Fruit fly (Drosophila melanogaster): ENCODE data around the gene Sk2.

Gene Sk2

DNA sequence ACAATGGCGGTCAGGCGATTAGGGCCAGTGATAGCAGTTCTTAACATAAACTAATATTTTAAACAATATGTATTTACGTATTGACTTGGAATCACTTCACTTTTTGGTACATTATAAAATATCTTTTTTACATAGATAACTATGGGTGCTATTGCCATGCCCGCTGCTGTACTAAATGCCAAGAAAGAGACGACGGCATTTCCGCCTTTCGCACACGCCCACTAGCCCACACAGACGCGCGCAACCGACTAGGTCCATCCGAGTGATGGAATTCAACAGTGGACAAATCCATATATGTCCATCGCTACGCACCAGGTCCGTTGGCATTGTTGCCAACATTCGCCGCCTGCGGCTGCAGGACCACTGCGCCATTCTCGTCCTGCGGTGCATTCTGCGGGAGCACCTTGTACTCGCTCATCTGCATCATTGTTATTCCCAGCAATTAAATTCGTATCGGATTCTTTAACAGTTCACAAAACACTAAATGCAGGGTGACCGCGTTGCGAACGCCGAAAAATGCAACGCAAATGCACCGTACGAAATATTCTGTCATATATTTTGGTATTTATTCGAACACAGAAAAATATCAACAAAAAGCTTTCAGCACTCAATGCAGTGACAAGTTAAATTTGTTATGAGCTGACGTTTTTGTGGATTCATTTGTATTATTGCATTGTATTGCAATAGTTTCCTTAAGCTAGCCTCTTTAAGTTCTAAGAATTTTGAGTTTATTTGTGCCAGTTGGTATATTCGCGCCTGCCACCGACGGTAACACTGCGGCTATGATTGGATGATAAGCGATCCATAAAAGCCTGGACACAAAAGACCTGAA is at the start of gene Sk2, which contains the start of gene scramb2:
Gene Sk2, plus strand, starts transcription at position 763 of the 832 bp plus-strand sequence.
Gene scramb2, minus strand, starts transcription at position 488 of the 832 bp plus-strand sequence.
- TF ChIP-seq kay (GFP tag; ENCODE audit: borderline replicate concordance) (no peak), toe (GFP tag; optimal IDR thresholded peaks at IDR 0.05) (peak; percentile 87), pad (GFP tag; optimal IDR thresholded peaks at IDR 0.05) (peak; percentile 83), CG7101 (tag; optimal IDR thresholded peaks at IDR 0.05) (peak; percentile 96), Mnt (GFP tag; optimal IDR thresholded peaks at IDR 0.05) (peak; percentile 73), ovo (GFP tag; optimal IDR thresholded peaks at IDR 0.05) (peak; percentile 42), CG12768 (GFP tag; optimal IDR thresholded peaks at IDR 0.05) (peak; percentile 98), Clk (GFP tag; optimal IDR thresholded peaks at IDR 0.05) (peak; percentile 92), CG7045 (GFP tag; optimal IDR thresholded peaks at IDR 0.05) (peak; percentile 97), CG1620 (GFP tag; optimal IDR thresholded peaks at IDR 0.05) (peak; percentile 84), bab1 (GFP tag; optimal IDR thresholded peaks at IDR 0.05) (peak; percentile 94), CG14711 (tag; optimal IDR thresholded peaks at IDR 0.05) (peak; percentile 91), cnc (optimal IDR thresholded peaks at IDR 0.05) (no peak), CG11617 (GFP tag; optimal IDR thresholded peaks at IDR 0.05) (peak; percentile 92), CG33017 (tag; optimal IDR thresholded peaks at IDR 0.05) (peak; percentile 97), CG5204 (GFP tag; optimal IDR thresholded peaks at IDR 0.05) (no peak), Hr96 (GFP tag; optimal IDR thresholded peaks at IDR 0.05) (peak; percentile 81), Crg-1 (GFP tag; optimal IDR thresholded peaks at IDR 0.05) (peak; percentile 75), cic (GFP tag; optimal IDR thresholded peaks at IDR 0.05) (peak; percentile 80), tj (GFP tag; optimal IDR thresholded peaks at IDR 0.05) (peak; percentile 78)

DNA sequence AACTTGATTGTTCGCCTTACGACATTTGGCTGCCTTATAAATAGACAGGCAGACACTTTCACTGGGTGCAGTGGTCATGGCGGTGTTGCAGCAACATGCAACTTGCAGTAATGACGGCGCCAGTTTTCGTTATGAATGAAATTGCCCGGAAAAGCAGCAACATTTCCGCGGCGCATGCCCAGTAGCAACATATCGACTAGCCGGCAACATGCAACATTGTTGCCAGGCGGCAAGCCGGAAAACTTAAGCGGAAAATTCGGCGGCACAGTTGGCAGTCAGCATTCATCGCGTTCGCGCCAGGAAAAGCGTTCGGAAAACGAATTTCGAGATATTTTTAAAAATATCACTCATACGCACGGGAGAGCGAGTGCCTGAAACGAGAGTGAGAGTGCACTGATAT is 45.4 kb upstream of the Sk2 start, which contains the start of gene FMRFaR:
Gene FMRFaR, plus strand, starts transcription at position 272 of the 400 bp plus-strand sequence.
- TF ChIP-seq pad (GFP tag; optimal IDR thresholded peaks at IDR 0.05) (no peak), cic (GFP tag; optimal IDR thresholded peaks at IDR 0.05) (no peak), Mnt (GFP tag; optimal IDR thresholded peaks at IDR 0.05) (no peak), CG11617 (GFP tag; optimal IDR thresholded peaks at IDR 0.05) (no peak), CG7101 (tag; optimal IDR thresholded peaks at IDR 0.05) (no peak), CG5204 (GFP tag; optimal IDR thresholded peaks at IDR 0.05) (no peak), kay (GFP tag; ENCODE audit: borderline replicate concordance) (no peak), Crg-1 (GFP tag; optimal IDR thresholded peaks at IDR 0.05) (no peak), Clk (GFP tag; optimal IDR thresholded peaks at IDR 0.05) (no peak), CG12768 (GFP tag; optimal IDR thresholded peaks at IDR 0.05) (no peak), bab1 (GFP tag; optimal IDR thresholded peaks at IDR 0.05) (no peak), tj (GFP tag; optimal IDR thresholded peaks at IDR 0.05) (no peak)

DNA sequence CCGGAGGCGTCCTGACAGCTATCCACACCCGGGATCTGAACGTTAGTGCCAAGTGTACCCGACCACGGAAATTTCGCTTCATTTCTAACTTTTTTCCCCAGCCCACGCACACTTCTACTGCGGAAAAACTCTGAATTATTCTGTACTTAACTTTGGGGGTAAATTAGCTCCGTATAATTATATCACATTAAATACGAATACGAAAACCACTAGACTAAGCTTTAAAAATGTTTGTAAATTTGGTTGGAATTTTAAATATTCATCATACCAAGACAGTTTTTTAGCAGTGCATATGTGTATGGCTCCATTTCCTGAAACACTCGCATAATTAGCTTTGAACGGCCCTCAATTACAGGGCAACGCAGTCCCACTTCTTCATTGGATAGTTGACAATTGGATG is 33.4 kb upstream of the Sk2 start:
- TF ChIP-seq CG1620 (GFP tag; optimal IDR thresholded peaks at IDR 0.05) (no peak), kay (GFP tag; ENCODE audit: borderline replicate concordance) (no peak), pad (GFP tag; optimal IDR thresholded peaks at IDR 0.05) (no peak), ovo (GFP tag; optimal IDR thresholded peaks at IDR 0.05) (no peak), cic (GFP tag; optimal IDR thresholded peaks at IDR 0.05) (no peak), Mnt (GFP tag; optimal IDR thresholded peaks at IDR 0.05) (no peak), Hr96 (GFP tag; optimal IDR thresholded peaks at IDR 0.05) (no peak), CG14711 (tag; optimal IDR thresholded peaks at IDR 0.05) (no peak), CG7101 (tag; optimal IDR thresholded peaks at IDR 0.05) (no peak), CG5204 (GFP tag; optimal IDR thresholded peaks at IDR 0.05) (no peak), toe (GFP tag; optimal IDR thresholded peaks at IDR 0.05) (no peak), cnc (optimal IDR thresholded peaks at IDR 0.05) (no peak), Clk (GFP tag; optimal IDR thresholded peaks at IDR 0.05) (no peak)

DNA sequence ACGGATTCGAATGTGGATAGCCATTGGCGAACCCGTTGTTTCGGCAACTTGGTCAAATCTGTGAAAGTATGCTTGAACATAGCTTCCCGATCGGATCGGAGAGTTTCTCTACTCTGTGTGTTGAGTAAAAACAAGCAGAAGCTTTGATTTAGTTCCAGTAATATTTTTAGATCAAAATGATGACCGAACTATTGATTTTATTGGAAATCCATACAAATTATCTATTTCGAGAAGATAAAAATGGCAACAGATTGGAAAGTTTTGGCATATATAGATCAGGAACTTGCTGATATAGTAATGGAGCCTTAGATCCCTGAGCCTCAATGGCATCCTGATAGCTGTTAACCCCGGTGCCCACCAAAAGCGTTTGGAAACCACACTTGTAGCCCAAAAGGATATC is 30.9 kb upstream of the Sk2 start, which contains the start of gene CG32488:
Gene CG32488, minus strand, starts transcription at position 101 of the 400 bp plus-strand sequence.
- TF ChIP-seq Mnt (GFP tag; optimal IDR thresholded peaks at IDR 0.05), result no peak
- no peak for TF ChIP-seq CG33017 (tag; optimal IDR thresholded peaks at IDR 0.05)
- no peak for TF ChIP-seq ovo (GFP tag; optimal IDR thresholded peaks at IDR 0.05)
- no peak for TF ChIP-seq CG11617 (GFP tag; optimal IDR thresholded peaks at IDR 0.05)
- TF ChIP-seq CG7045 (GFP tag; optimal IDR thresholded peaks at IDR 0.05), result no peak
- TF ChIP-seq Crg-1 (GFP tag; optimal IDR thresholded peaks at IDR 0.05), result no peak
- no peak for TF ChIP-seq cnc (optimal IDR thresholded peaks at IDR 0.05)

DNA sequence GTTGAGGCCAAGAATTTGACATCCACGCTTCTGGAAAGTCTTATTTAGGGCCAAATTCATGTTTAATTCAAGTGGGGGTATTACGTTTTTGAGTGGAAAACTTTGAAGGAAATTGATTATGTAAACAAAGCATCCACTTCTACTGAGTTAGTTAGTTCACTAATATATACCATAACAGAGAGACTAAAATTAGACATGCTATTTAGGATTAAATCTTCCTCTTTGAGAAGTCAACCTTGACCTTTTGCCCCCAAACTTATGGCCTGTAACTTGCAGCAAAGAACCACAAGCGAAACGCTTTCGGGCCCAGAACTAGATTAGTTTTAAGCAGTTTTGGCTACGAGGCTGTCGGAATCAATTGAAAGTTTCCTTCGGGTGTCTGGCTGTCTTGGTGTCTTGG is 29.7 kb upstream of the Sk2 start, which contains the start of gene CG32487:
Gene CG32487, minus strand, starts transcription at position 101 of the 400 bp plus-strand sequence.
- TF ChIP-seq CG11617 (GFP tag; optimal IDR thresholded peaks at IDR 0.05), result no peak
- TF ChIP-seq CG7045 (GFP tag; optimal IDR thresholded peaks at IDR 0.05), result no peak
- no peak for TF ChIP-seq CG1620 (GFP tag; optimal IDR thresholded peaks at IDR 0.05)
- TF ChIP-seq cnc (optimal IDR thresholded peaks at IDR 0.05), result no peak
- TF ChIP-seq CG33017 (tag; optimal IDR thresholded peaks at IDR 0.05), result no peak
- TF ChIP-seq CG14711 (tag; optimal IDR thresholded peaks at IDR 0.05), result no peak
- no peak for TF ChIP-seq pad (GFP tag; optimal IDR thresholded peaks at IDR 0.05)

DNA sequence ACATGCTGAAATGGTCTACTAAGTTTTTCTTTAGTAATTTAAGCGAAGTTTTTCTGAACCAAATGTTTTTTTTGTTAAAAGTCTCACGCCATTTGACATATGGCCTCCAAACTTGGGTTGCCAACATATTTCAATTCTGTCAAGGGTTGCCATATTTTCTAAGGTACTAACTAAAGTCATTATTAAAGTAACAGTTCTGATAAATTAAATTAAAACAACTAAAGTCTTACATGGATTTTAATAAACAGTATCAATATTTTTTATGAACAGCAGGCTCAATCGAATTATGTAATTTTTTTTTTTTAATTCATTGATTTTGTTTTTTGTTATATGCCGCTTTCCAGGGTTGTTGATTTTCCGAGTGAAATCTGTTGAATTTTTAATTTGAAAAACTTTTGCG is 20.5 kb upstream of the Sk2 start, which contains the start of gene aly:
Gene aly, minus strand, starts transcription at position 101 of the 400 bp plus-strand sequence.
- TF ChIP-seq tj (GFP tag; optimal IDR thresholded peaks at IDR 0.05) (no peak), CG11617 (GFP tag; optimal IDR thresholded peaks at IDR 0.05) (no peak), Clk (GFP tag; optimal IDR thresholded peaks at IDR 0.05) (no peak), cic (GFP tag; optimal IDR thresholded peaks at IDR 0.05) (no peak), kay (GFP tag; ENCODE audit: borderline replicate concordance) (no peak)

Measured in whole organism, adult.